Fruit fly (Drosophila melanogaster) whole organism, embryonic: ENCODE data around the gene Atac2.
A peak's percentile ranks its signal among the peaks of the same experiment; 100 is the strongest.

Experiments used
- Aef1 ChIP-seq: fragments of 200-800 bp; sonication (Bioruptor generic); IDR thresholded peaks from 3 replicates; pipeline ENCODE4 v1.3.6; 2022; ENCODE audit warnings: missing biosample characterization, missing genetic modification characterization
- Awh ChIP-seq: fragments of 200-800 bp; sonication (Bioruptor generic); IDR thresholded peaks from 2 replicates; pipeline ENCODE4, ENCODE4 v1.3.6; 2022; ENCODE audit warnings: missing biosample characterization, missing genetic modification characterization
- Bdp1 ChIP-seq: fragments of 200-800 bp; sonication (Bioruptor generic); optimal IDR thresholded peaks from 3 replicates; lab custom pipeline; 2016; ENCODE audit warnings: missing biosample characterization, missing genetic modification characterization
- CG10462 ChIP-seq: fragments of 200-800 bp; sonication (Bioruptor generic); optimal IDR thresholded peaks from 2 replicates; lab custom pipeline; 2016; ENCODE audit warnings: missing biosample characterization, missing genetic modification characterization
- CG12942 ChIP-seq: fragments of 200-800 bp; sonication (Bioruptor generic); optimal IDR thresholded peaks from 3 replicates; lab custom pipeline; 2016; ENCODE audit warnings: missing biosample characterization, missing genetic modification characterization
- CG13424 ChIP-seq: fragments of 200-800 bp; sonication (Bioruptor generic); optimal IDR thresholded peaks from 2 replicates; lab custom pipeline; 2019; ENCODE audit warnings: missing biosample characterization, mild to moderate bottlenecking, missing genetic modification characterization, moderate library complexity
- CG13775 ChIP-seq: fragments of 200-800 bp; sonication (Bioruptor generic); optimal IDR thresholded peaks from 3 replicates; lab custom pipeline; 2017; ENCODE audit warnings: missing biosample characterization, mild to moderate bottlenecking, missing genetic modification characterization
- CG14667 ChIP-seq: fragments of 200-800 bp; sonication (Bioruptor generic); IDR thresholded peaks from 2 replicates; pipeline ENCODE4 v1.3.6; 2022; ENCODE audit warnings: missing biosample characterization, missing genetic modification characterization
- CG15696 ChIP-seq: fragments of 200-800 bp; sonication (Bioruptor generic); optimal IDR thresholded peaks from 2 replicates; lab custom pipeline; 2019; ENCODE audit warnings: missing biosample characterization, mild to moderate bottlenecking, missing genetic modification characterization, moderate library complexity
- CG16815 ChIP-seq: fragments of 200-800 bp; sonication (Bioruptor generic); optimal IDR thresholded peaks from 3 replicates; lab custom pipeline; 2017; ENCODE audit warnings: missing biosample characterization, mild to moderate bottlenecking, missing genetic modification characterization
- CG17186 ChIP-seq: fragments of 200-800 bp; sonication (Bioruptor generic); optimal IDR thresholded peaks from 3 replicates; lab custom pipeline; 2017; ENCODE audit warnings: missing biosample characterization, missing genetic modification reagents, missing genetic modification characterization
- CG18476 ChIP-seq: fragments of 200-800 bp; sonication (Bioruptor generic); optimal IDR thresholded peaks from 2 replicates; lab custom pipeline; 2016; ENCODE audit warnings: missing biosample characterization, mild to moderate bottlenecking, missing genetic modification characterization
- CG31224 ChIP-seq: fragments of 200-800 bp; sonication (Bioruptor generic); IDR thresholded peaks from 2 replicates; pipeline ENCODE4 v1.3.6; 2022; ENCODE audit warnings: missing biosample characterization, missing genetic modification characterization
- CG31441 ChIP-seq: fragments of 200-800 bp; sonication (Bioruptor generic); IDR thresholded peaks from 2 replicates; pipeline ENCODE4 v1.3.6; 2022; ENCODE audit warnings: missing biosample characterization, missing genetic modification characterization
- CG33213 ChIP-seq: fragments of 200-800 bp; sonication (Bioruptor generic); optimal IDR thresholded peaks from 3 replicates; lab custom pipeline; 2016; ENCODE audit warnings: missing biosample characterization, missing genetic modification characterization
- CG4424 ChIP-seq: fragments of 200-800 bp; sonication (Bioruptor generic); optimal IDR thresholded peaks from 3 replicates; lab custom pipeline; 2016; ENCODE audit warnings: missing biosample characterization, missing genetic modification characterization
- CG5245 ChIP-seq: fragments of 200-800 bp; sonication (Bioruptor generic); optimal IDR thresholded peaks from 3 replicates; lab custom pipeline; 2016; ENCODE audit warnings: missing biosample characterization, missing genetic modification characterization
- CG8478 ChIP-seq: fragments of >200 bp; optimal IDR thresholded peaks from 2 replicates; lab custom pipeline; 2018
- Camta ChIP-seq: fragments of 200-800 bp; sonication (Bioruptor generic); optimal IDR thresholded peaks from 2 replicates; lab custom pipeline; 2016; ENCODE audit warnings: missing biosample characterization, missing genetic modification characterization
- Dad ChIP-seq: fragments of 200-800 bp; sonication (Bioruptor generic); optimal IDR thresholded peaks from 3 replicates; lab custom pipeline; 2016; ENCODE audit warnings: missing biosample characterization, missing genetic modification characterization
- Dref ChIP-seq: fragments of 200-800 bp; sonication (Bioruptor generic); IDR thresholded peaks from 2 replicates; pipeline ENCODE4 v1.3.6; 2022; ENCODE audit warnings: missing biosample characterization, missing genetic modification characterization
- Drgx ChIP-seq: fragments of 200-800 bp; sonication (Bioruptor generic); IDR thresholded peaks from 2 replicates; pipeline ENCODE4 v1.3.6; 2022; ENCODE audit warnings: missing biosample characterization, missing genetic modification characterization
- Gsc ChIP-seq: fragments of 200-800 bp; sonication (Bioruptor generic); IDR thresholded peaks from 2 replicates; pipeline ENCODE4 v1.3.6; 2022; ENCODE audit warnings: missing biosample characterization, missing genetic modification characterization
- H2.0 ChIP-seq: fragments of 200-800 bp; sonication (Bioruptor generic); IDR thresholded peaks from 2 replicates; pipeline ENCODE4 v1.3.6; 2022; ENCODE audit warnings: missing biosample characterization, missing genetic modification characterization
- Hr39 ChIP-seq: fragments of >200 bp; optimal IDR thresholded peaks from 2 replicates; lab custom pipeline; 2017
- Mes4 ChIP-seq: fragments of 200-800 bp; sonication (Bioruptor generic); optimal IDR thresholded peaks from 2 replicates; lab custom pipeline; 2016; ENCODE audit warnings: missing biosample characterization, missing genetic modification characterization
- Myb ChIP-seq: fragments of 200-800 bp; sonication (Bioruptor generic); optimal IDR thresholded peaks from 2 replicates; lab custom pipeline; 2016; ENCODE audit warnings: missing biosample characterization, missing genetic modification characterization
- Nf-YB ChIP-seq: fragments of 200-800 bp; sonication (Bioruptor generic); optimal IDR thresholded peaks from 3 replicates; lab custom pipeline; 2019; ENCODE audit warnings: missing biosample characterization, mild to moderate bottlenecking, missing genetic modification characterization, moderate library complexity
- Nf-YC ChIP-seq: fragments of 200-800 bp; optimal IDR thresholded peaks from 3 replicates; lab custom pipeline; 2019; ENCODE audit warnings: missing biosample characterization, mild to moderate bottlenecking, missing genetic modification characterization, moderate library complexity
- Scr ChIP-seq: fragments of 200-800 bp; sonication (Bioruptor generic); IDR thresholded peaks from 2 replicates; pipeline ENCODE4 v1.3.6; 2022; ENCODE audit warnings: missing biosample characterization, missing genetic modification characterization; ENCODE audit not compliant: partially characterized antibody
- Sin3A ChIP-seq: fragments of >200 bp; optimal IDR thresholded peaks from 2 replicates; lab custom pipeline; 2018
- Xbp1 ChIP-seq: fragments of 200-800 bp; sonication (Bioruptor generic); optimal IDR thresholded peaks from 3 replicates; lab custom pipeline; 2016; ENCODE audit warnings: missing biosample characterization, mild to moderate bottlenecking, missing genetic modification characterization
- YL-1 ChIP-seq: fragments of 200-800 bp; sonication (Bioruptor generic); optimal IDR thresholded peaks from 3 replicates; lab custom pipeline; 2017; ENCODE audit warnings: missing biosample characterization, mild to moderate bottlenecking, missing genetic modification characterization
- ara ChIP-seq: fragments of 200-800 bp; sonication (Bioruptor generic); IDR thresholded peaks from 2 replicates; pipeline ENCODE4 v1.3.6; 2022; ENCODE audit warnings: missing biosample characterization, missing genetic modification characterization
- ase ChIP-seq: fragments of 200-800 bp; sonication (Bioruptor generic); IDR thresholded peaks from 3 replicates; pipeline ENCODE4 v1.3.6; 2022; ENCODE audit warnings: missing biosample characterization, missing genetic modification characterization
- bab2 ChIP-seq: fragments of 200-800 bp; sonication (Bioruptor generic); optimal IDR thresholded peaks from 2 replicates; lab custom pipeline; 2016; ENCODE audit warnings: missing biosample characterization, missing genetic modification characterization
- dati ChIP-seq: fragments of 200-800 bp; sonication (Bioruptor generic); IDR thresholded peaks from 2 replicates; pipeline ENCODE4 v1.3.6; 2022; ENCODE audit warnings: missing biosample characterization, missing genetic modification characterization
- dimm ChIP-seq: fragments of 200-800 bp; sonication (Bioruptor generic); IDR thresholded peaks from 2 replicates; pipeline ENCODE4 v1.3.6; 2022; ENCODE audit warnings: missing biosample characterization, missing genetic modification characterization
- esg ChIP-seq: fragments of 200-800 bp; sonication (Bioruptor generic); conservative IDR thresholded peaks from 2 replicates; pipeline ENCODE4 v1.3.6; 2022; ENCODE audit warnings: missing biosample characterization, missing genetic modification characterization
- ewg ChIP-seq: fragments of 200-800 bp; sonication (Bioruptor generic); optimal IDR thresholded peaks from 3 replicates; lab custom pipeline; 2017; ENCODE audit warnings: mild to moderate bottlenecking, missing biosample characterization, missing genetic modification reagents, missing genetic modification characterization
- lab ChIP-seq: fragments of 200-800 bp; sonication (Bioruptor generic); optimal IDR thresholded peaks from 3 replicates; lab custom pipeline; 2017; ENCODE audit warnings: missing biosample characterization, missing genetic modification characterization, mild to moderate bottlenecking, moderate library complexity, missing genetic modification reagents
- mld ChIP-seq: fragments of 200-800 bp; sonication (Bioruptor generic); IDR thresholded peaks from 3 replicates; pipeline ENCODE4 v1.3.6; 2022; ENCODE audit warnings: missing biosample characterization, missing genetic modification characterization; ENCODE audit not compliant: partially characterized antibody
- pita ChIP-seq: fragments of 200-800 bp; sonication (Bioruptor generic); optimal IDR thresholded peaks from 2 replicates; lab custom pipeline; 2017; ENCODE audit warnings: missing biosample characterization, mild to moderate bottlenecking, missing genetic modification characterization
- pnt ChIP-seq: fragments of 200-800 bp; sonication (Bioruptor generic); optimal IDR thresholded peaks from 3 replicates; lab custom pipeline; 2016; ENCODE audit warnings: missing biosample characterization, missing genetic modification characterization
- prd ChIP-seq, 3 experiments: fragments of >200 bp in 2 of 3; fragments of 200-800 bp in 1 of 3; sonication (Bioruptor generic) in 1 of 3; optimal IDR thresholded peaks in 2 of 3; IDR thresholded peaks in 1 of 3; 2 replicates in 2 of 3; 3 replicates in 1 of 3; pipeline versions ENCODE4 v1.3.6 to Lab custom; 2017 to 2022; ENCODE audit warnings: missing biosample characterization in 1 of 3, missing genetic modification characterization in 1 of 3
- repo ChIP-seq: fragments of 200-800 bp; sonication (Bioruptor generic); optimal IDR thresholded peaks from 2 replicates; lab custom pipeline; 2016; ENCODE audit warnings: missing biosample characterization, missing genetic modification characterization
- row ChIP-seq: fragments of 200-800 bp; sonication (Bioruptor generic); IDR thresholded peaks from 3 replicates; pipeline ENCODE4 v1.3.6; 2022; ENCODE audit warnings: missing biosample characterization, missing genetic modification characterization
- sisA ChIP-seq: fragments of 200-800 bp; sonication (Bioruptor generic); IDR thresholded peaks from 2 replicates; pipeline ENCODE4 v1.3.6; 2022; ENCODE audit warnings: missing biosample characterization, missing genetic modification characterization
- sob ChIP-seq: fragments of 200-800 bp; sonication (Bioruptor generic); IDR thresholded peaks from 2 replicates; pipeline ENCODE4 v1.3.6; 2022; ENCODE audit warnings: missing biosample characterization, missing genetic modification characterization
- ssp ChIP-seq: fragments of 200-800 bp; sonication (Bioruptor generic); IDR thresholded peaks from 2 replicates; pipeline ENCODE4 v1.3.6; 2022; ENCODE audit warnings: missing biosample characterization, missing genetic modification characterization
- tgo ChIP-seq: fragments of 200-800 bp; sonication (Bioruptor generic); IDR thresholded peaks from 3 replicates; pipeline ENCODE4 v1.3.6; 2022; ENCODE audit warnings: missing biosample characterization, missing genetic modification characterization
- zen2 ChIP-seq: fragments of 200-800 bp; sonication (Bioruptor generic); IDR thresholded peaks from 3 replicates; pipeline ENCODE4 v1.3.6; 2022; ENCODE audit warnings: missing biosample characterization, missing genetic modification characterization; ENCODE audit not compliant: partially characterized antibody

Atac2 gene

dm6 chr2L:18617003-18617402 is 5.0 kb upstream of the Atac2 start, which contains the start of gene MESR3 (continued):
- no peak for TF ChIP-seq ssp (GFP tag; lab: Robert Waterston, UW)
- peak; percentile 45 for TF ChIP-seq Nf-YB (GFP tag; lab: Kevin White, UChicago)
- 0 out of 2 replicates have a peak, but pooled peaks have one; percentile 9 for TF ChIP-seq sisA
- no peak for TF ChIP-seq Gsc (GFP tag; lab: Robert Waterston, UW)
- TF ChIP-seq Aef1 (GFP tag; lab: Robert Waterston, UW), result peak; percentile 63
- TF ChIP-seq pita (GFP tag; lab: Kevin White, UChicago), result no peak
- TF ChIP-seq repo (GFP tag; lab: Kevin White, UChicago), result no peak
- TF ChIP-seq CG13775 (GFP tag; lab: Kevin White, UChicago), result peak; percentile 31
- no peak for TF ChIP-seq dati
- TF ChIP-seq Scr, result no peak; the same call in 1 of the 2 replicates
- TF ChIP-seq Hr39 (lab: Kevin White, UChicago), result no peak
- peak; percentile 74 for TF ChIP-seq CG31224 (GFP tag; lab: Robert Waterston, UW)
- peak; percentile 19 for TF ChIP-seq ewg (GFP tag; lab: Kevin White, UChicago)
- TF ChIP-seq Drgx (GFP tag; lab: Robert Waterston, UW), result peak; percentile 80
- TF ChIP-seq esg (GFP tag; lab: Robert Waterston, UW), result peak; percentile 40
- no peak for TF ChIP-seq prd (optimal IDR thresholded peaks at IDR 0.05; lab: Kevin White, UChicago)
- peak; percentile 67 for TF ChIP-seq prd (GFP tag; IDR thresholded peaks at IDR 0.05; lab: Robert Waterston, UW)
- peak; percentile 27 for TF ChIP-seq CG10462
- peak; percentile 75 for TF ChIP-seq Nf-YC (tag; lab: Kevin White, UChicago)
- TF ChIP-seq sob (GFP tag; lab: Robert Waterston, UW), result peak; percentile 38; the same call in 1 of the 2 replicates
- no peak for TF ChIP-seq mld (GFP tag; lab: Robert Waterston, UW)
- peak; percentile 30 for TF ChIP-seq CG5245 (GFP tag; lab: Kevin White, UChicago)
- TF ChIP-seq zen2, result peak; percentile 23; the same call in 1 of the 3 replicates
- TF ChIP-seq tgo (GFP tag; lab: Robert Waterston, UW), result peak; percentile 26; the same call in 1 of the 3 replicates
- peak; percentile 44; the same call in 1 of the 2 replicates for TF ChIP-seq H2.0
- peak; percentile 62 for TF ChIP-seq CG15696 (tag; lab: Kevin White, UChicago)
- TF ChIP-seq CG16815, result no peak
- no peak for TF ChIP-seq Myb
- TF ChIP-seq CG17186 (GFP tag; lab: Kevin White, UChicago), result no peak
- peak; percentile 56; the same call in 1 of the 2 replicates for TF ChIP-seq Awh (GFP tag; lab: Robert Waterston, UW)
- peak; percentile 39 for TF ChIP-seq CG13424 (tag; lab: Kevin White, UChicago)
- TF ChIP-seq pnt (GFP tag; lab: Kevin White, UChicago), result no peak
- no peak for TF ChIP-seq CG8478 (lab: Kevin White, UChicago)
- TF ChIP-seq CG4424 (GFP tag; lab: Kevin White, UChicago), result peak; percentile 74
- peak; percentile 66; the same call in 1 of the 3 replicates for TF ChIP-seq ase (GFP tag; lab: Robert Waterston, UW)
- TF ChIP-seq dimm (GFP tag; lab: Robert Waterston, UW), result no peak
- peak; percentile 46; the same call in 1 of the 2 replicates for TF ChIP-seq CG14667 (GFP tag; lab: Robert Waterston, UW)
- no peak for TF ChIP-seq Sin3A (lab: Kevin White, UChicago)
- TF ChIP-seq Xbp1 (GFP tag; lab: Kevin White, UChicago), result peak; percentile 76
- TF ChIP-seq CG31441, result peak; percentile 92
- TF ChIP-seq lab, result peak; percentile 89
- TF ChIP-seq CG18476, result no peak
- TF ChIP-seq YL-1 (GFP tag; lab: Kevin White, UChicago), result peak; percentile 19
- no peak for TF ChIP-seq Dref (GFP tag; lab: Robert Waterston, UW)
- no peak for TF ChIP-seq Bdp1 (GFP tag; lab: Kevin White, UChicago)
- no peak for TF ChIP-seq Camta (GFP tag; lab: Kevin White, UChicago)
- peak; percentile 64; the same call in 2 of the 3 replicates for TF ChIP-seq row (GFP tag; lab: Robert Waterston, UW)
- peak; percentile 16 for TF ChIP-seq Dad (GFP tag; lab: Kevin White, UChicago)
- TF ChIP-seq CG12942 (GFP tag; lab: Kevin White, UChicago), result no peak
- no peak for TF ChIP-seq CG33213 (GFP tag; lab: Kevin White, UChicago)
- peak; percentile 58; the same call in 1 of the 2 replicates for TF ChIP-seq ara (GFP tag; lab: Robert Waterston, UW)
- no peak for TF ChIP-seq bab2 (GFP tag; lab: Kevin White, UChicago)
- TF ChIP-seq Mes4, result no peak
